Worm (Caenorhabditis elegans) whole organism, L4 larva: ENCODE results near the gene R10E12.2.

ENCODE experiments used
- F10B5.3 ChIP-seq: sonication (generic microtip); optimal IDR thresholded peaks from 2 replicates; lab custom pipeline; 2016; ENCODE audit warnings: mild to moderate bottlenecking, missing genetic modification characterization, missing compliant biosample characterization
- F37D6.2 ChIP-seq: sonication (generic microtip); optimal IDR thresholded peaks from 2 replicates; lab custom pipeline; 2016; ENCODE audit warnings: mild to moderate bottlenecking, missing genetic modification characterization, missing compliant biosample characterization
- F44E2.7 ChIP-seq: fragments of 200-800 bp; sonication (Bioruptor generic); IDR thresholded peaks from 2 replicates; pipeline ENCODE4 v2.1.2; 2022; ENCODE audit warnings: missing genetic modification characterization, missing compliant biosample characterization
- R02D3.7 ChIP-seq: fragments of 150-350 bp; sonication (generic microtip); optimal IDR thresholded peaks from 3 replicates; lab custom pipeline; 2014; ENCODE audit warnings: missing biosample characterization, missing genetic modification characterization
- Y48G9A.11 ChIP-seq: fragments of 200-800 bp; sonication (Bioruptor generic); IDR thresholded peaks from 2 replicates; pipeline ENCODE4 v1.3.6; 2022; ENCODE audit warnings: missing genetic modification reagents, missing genetic modification characterization, missing compliant biosample characterization
- aha-1 ChIP-seq: fragments of 150-350 bp; peaks from one replicate; lab custom pipeline; 2014; ENCODE audit warnings: missing biosample characterization, missing genetic modification characterization
- cey-2 ChIP-seq: sonication (generic microtip); optimal IDR thresholded peaks from 3 replicates; lab custom pipeline; 2017; ENCODE audit warnings: missing genetic modification characterization, mild to moderate bottlenecking, missing compliant biosample characterization, antibody characterized with exemption, borderline replicate concordance; ENCODE audit not compliant: insufficient read depth
- daf-16 ChIP-seq, 3 experiments: sonication (generic microtip); optimal IDR thresholded peaks; 2 replicates each; lab custom pipeline; 2016 to 2017; ENCODE audit warnings: missing genetic modification characterization in 3 of 3, missing genetic modification reagents in 3 of 3, mild to moderate bottlenecking in 2 of 3, missing compliant biosample characterization in 2 of 3, missing biosample characterization in 1 of 3, moderate library complexity in 1 of 3
- dmd-6 ChIP-seq: fragments of 200-800 bp; sonication (Bioruptor generic); IDR thresholded peaks from 2 replicates; pipeline ENCODE4 v1.3.6; 2022; ENCODE audit warnings: missing genetic modification reagents, missing genetic modification characterization, missing compliant biosample characterization
- egl-43 ChIP-seq: fragments of 200-800 bp; sonication (Bioruptor generic); IDR thresholded peaks from 2 replicates; pipeline ENCODE4 v1.3.6; 2022; ENCODE audit warnings: missing genetic modification reagents, missing genetic modification characterization, missing compliant biosample characterization
- gei-8 ChIP-seq: fragments of 200-800 bp; sonication (Bioruptor generic); optimal IDR thresholded peaks from 2 replicates; lab custom pipeline; 2018; ENCODE audit warnings: mild to moderate bottlenecking, missing genetic modification characterization, missing compliant biosample characterization
- hlh-11 ChIP-seq: fragments of 200-800 bp; sonication (Bioruptor generic); optimal IDR thresholded peaks from 2 replicates; lab custom pipeline; 2018; ENCODE audit warnings: mild to moderate bottlenecking, missing genetic modification characterization, missing compliant biosample characterization
- hlh-30 ChIP-seq: sonication (generic microtip); optimal IDR thresholded peaks from 2 replicates; lab custom pipeline; 2017; ENCODE audit warnings: antibody characterized with exemption, mild to moderate bottlenecking, missing genetic modification characterization, missing compliant biosample characterization; ENCODE audit not compliant: insufficient read depth
- hmg-1.1 ChIP-seq: fragments of 200-800 bp; sonication (Bioruptor generic); IDR thresholded peaks from 2 replicates; pipeline ENCODE4 v1.3.6; 2022; ENCODE audit warnings: missing genetic modification reagents, missing genetic modification characterization, missing compliant biosample characterization
- lim-7 ChIP-seq: fragments of 200-800 bp; sonication (Bioruptor generic); IDR thresholded peaks from 2 replicates; pipeline ENCODE4 v1.3.6; 2022; ENCODE audit warnings: missing genetic modification characterization, missing compliant biosample characterization
- madf-9 ChIP-seq: fragments of 200-800 bp; sonication (Bioruptor generic); conservative IDR thresholded peaks from 2 replicates; pipeline ENCODE4 v1.3.6; 2022; ENCODE audit warnings: missing genetic modification reagents, missing genetic modification characterization, missing compliant biosample characterization
- mdt-29 ChIP-seq: fragments of 200-800 bp; sonication (Bioruptor generic); IDR thresholded peaks from 2 replicates; pipeline ENCODE4 v1.3.6; 2022; ENCODE audit warnings: missing genetic modification reagents, missing genetic modification characterization, missing compliant biosample characterization
- mep-1 ChIP-seq: fragments of 150-350 bp; sonication (generic microtip); optimal IDR thresholded peaks from 3 replicates; lab custom pipeline; 2014; ENCODE audit warnings: missing biosample characterization, missing genetic modification characterization
- mes-2 ChIP-seq: sonication (generic microtip); optimal IDR thresholded peaks from 2 replicates; lab custom pipeline; 2016; ENCODE audit warnings: missing genotype, mild to moderate bottlenecking, missing genetic modification characterization, missing compliant biosample characterization; ENCODE audit not compliant: poor library complexity, severe bottlenecking
- mxl-3 ChIP-seq: fragments of 200-800 bp; sonication (Bioruptor generic); optimal IDR thresholded peaks from 2 replicates; lab custom pipeline; 2018; ENCODE audit warnings: mild to moderate bottlenecking, missing genetic modification characterization, missing compliant biosample characterization
- nhr-28 ChIP-seq: fragments of 150-350 bp; optimal IDR thresholded peaks from 2 replicates; lab custom pipeline; 2014; ENCODE audit warnings: missing biosample characterization, missing genetic modification characterization
- nhr-48 ChIP-seq: sonication (generic microtip); optimal IDR thresholded peaks from 2 replicates; lab custom pipeline; 2016; ENCODE audit warnings: mild to moderate bottlenecking, missing genetic modification characterization, missing compliant biosample characterization
- nhr-6 ChIP-seq: fragments of 150-350 bp; optimal IDR thresholded peaks from 2 replicates; lab custom pipeline; 2014; ENCODE audit warnings: missing biosample characterization, missing genetic modification characterization
- pha-4 ChIP-seq, 2 experiments: fragments of 150-350 bp in 1 of 2; fragments of 200-800 bp in 1 of 2; sonication (Bioruptor generic) in 1 of 2; IDR thresholded peaks in 1 of 2; optimal IDR thresholded peaks in 1 of 2; 2 replicates each; pipeline versions ENCODE4 v1.3.6 to Lab custom; 2014 to 2022; ENCODE audit warnings: missing genetic modification characterization in 2 of 2, missing genetic modification reagents in 2 of 2, missing biosample characterization in 1 of 2, missing compliant biosample characterization in 1 of 2
- pqm-1 ChIP-seq: sonication (generic microtip); optimal IDR thresholded peaks from 2 replicates; lab custom pipeline; 2017; ENCODE audit warnings: missing biosample characterization, missing genetic modification characterization
- rbr-2 ChIP-seq: sonication (generic microtip); optimal IDR thresholded peaks from 2 replicates; lab custom pipeline; 2016; ENCODE audit warnings: missing genotype, missing genetic modification characterization, missing compliant biosample characterization
- set-16 ChIP-seq: fragments of 200-800 bp; sonication (Bioruptor generic); IDR thresholded peaks from 2 replicates; pipeline ENCODE4 v1.3.6; 2022; ENCODE audit warnings: missing genetic modification reagents, missing genetic modification characterization, missing compliant biosample characterization
- snpc-4 ChIP-seq: fragments of 150-350 bp; optimal IDR thresholded peaks from 2 replicates; lab custom pipeline; 2014; ENCODE audit warnings: missing biosample characterization, missing genetic modification characterization
- unc-39 ChIP-seq: sonication (generic microtip); optimal IDR thresholded peaks from 2 replicates; lab custom pipeline; 2017; ENCODE audit warnings: missing biosample characterization, missing genetic modification characterization
- unc-62 ChIP-seq, 3 experiments: fragments of 150-350 bp in 1 of 3; sonication (generic microtip); optimal IDR thresholded peaks in 2 of 3; peaks in 1 of 3; 1 replicate in 1 of 3; 2 replicates in 2 of 3; lab custom pipeline; 2014 to 2017; ENCODE audit warnings: missing biosample characterization in 3 of 3, missing genetic modification characterization in 3 of 3, missing genetic modification reagents in 3 of 3, missing genotype in 1 of 3
- zag-1 ChIP-seq: fragments of 150-350 bp; optimal IDR thresholded peaks from 2 replicates; lab custom pipeline; 2014; ENCODE audit warnings: missing biosample characterization, missing genetic modification characterization
- zfp-3 ChIP-seq: fragments of 200-800 bp; sonication (Bioruptor generic); conservative IDR thresholded peaks from 2 replicates; pipeline ENCODE4 v1.3.6; 2022; ENCODE audit warnings: missing genetic modification reagents, missing genetic modification characterization, missing compliant biosample characterization
- zip-2 ChIP-seq: fragments of 150-350 bp; optimal IDR thresholded peaks from 2 replicates; lab custom pipeline; 2014; ENCODE audit warnings: missing biosample characterization, missing genetic modification characterization

Gene R10E12.2

ce11 chrIII:10006734-10007348, 33.2 kb upstream of the R10E12.2 start, which contains the start of gene C05B5.8:
C05B5.8 (minus strand) TSS chrIII:10006784.
- TF ChIP-seq cey-2 (tag; lab: Kevin White, UChicago) (peak; percentile 50), nhr-28 (tag; lab: Kevin White, UChicago) (no peak), unc-62 (GFP tag; optimal IDR thresholded peaks at IDR 0.05 in 1 of 2; lab: Kevin White, UChicago) (peak in 1 of 2 experiments; percentile 79), unc-62 (tag; optimal IDR thresholded peaks at IDR 0.05; lab: Kevin White, UChicago) (no peak), set-16 (GFP tag; lab: Robert Waterston, UW) (no peak), hlh-11 (tag; lab: Kevin White, UChicago) (no peak), madf-9 (GFP tag; lab: Robert Waterston, UW) (no peak), hlh-30 (peak; percentile 14), pha-4 (GFP tag; IDR thresholded peaks at IDR 0.05; lab: Robert Waterston, UW) (no peak), pha-4 (tag; optimal IDR thresholded peaks at IDR 0.05; lab: Kevin White, UChicago) (no peak), aha-1 (tag; lab: Kevin White, UChicago) (peak; percentile 60)

- TF ChIP-seq dmd-6 (GFP tag; lab: Robert Waterston, UW) (no peak), nhr-48 (tag; lab: Kevin White, UChicago) (no peak), mep-1 (tag; lab: Kevin White, UChicago) (no peak), gei-8 (GFP tag; lab: Kevin White, UChicago) (no peak), rbr-2 (tag; lab: Kevin White, UChicago) (no peak), nhr-6 (tag; lab: Kevin White, UChicago) (no peak), F44E2.7 (no peak), mxl-3 (GFP tag; lab: Kevin White, UChicago) (no peak), mes-2 (no peak), R02D3.7 (tag; lab: Kevin White, UChicago) (no peak), hmg-1.1 (no peak)
Observed at ce11 chrIII:10004213-10004612, 30.5 kb upstream of the R10E12.2 start, which contains the start of gene C05B5.11. C05B5.11 (plus strand) TSS chrIII:10004513.

ce11 chrIII:10001060-10001459, 27.4 kb upstream of the R10E12.2 start, which contains the start of gene C05B5.5:
C05B5.5 (plus strand) TSS chrIII:10001360.
- TF ChIP-seq Y48G9A.11 = no peak
- no peak for TF ChIP-seq daf-16 (GFP tag; optimal IDR thresholded peaks at IDR 0.05; lab: Kevin White, UChicago)
- TF ChIP-seq daf-16 (tag; optimal IDR thresholded peaks at IDR 0.05; lab: Kevin White, UChicago) = peak; percentile 32
- TF ChIP-seq nhr-6 (tag; lab: Kevin White, UChicago) = peak; percentile 19
- peak; percentile 7 for TF ChIP-seq pqm-1
- no peak for TF ChIP-seq snpc-4 (tag; lab: Kevin White, UChicago)

ce11 chrIII:10000428-10000827, 26.8 kb upstream of the R10E12.2 start, which contains the start of gene C05B5.2:
C05B5.2 (minus strand) TSS chrIII:10000528.
- no peak for TF ChIP-seq mdt-29 (GFP tag; lab: Robert Waterston, UW)
- TF ChIP-seq pha-4 (GFP tag; IDR thresholded peaks at IDR 0.05; lab: Robert Waterston, UW) = no peak
- no peak for TF ChIP-seq pha-4 (tag; optimal IDR thresholded peaks at IDR 0.05; lab: Kevin White, UChicago)
- TF ChIP-seq lim-7 (GFP tag; lab: Robert Waterston, UW) = no peak
- TF ChIP-seq F37D6.2 = no peak
- no peak for TF ChIP-seq zfp-3
- no peak for TF ChIP-seq egl-43 (GFP tag; lab: Robert Waterston, UW)
- no peak for TF ChIP-seq zip-2 (tag; lab: Kevin White, UChicago)
- TF ChIP-seq unc-62 (GFP tag; optimal IDR thresholded peaks at IDR 0.05 in 1 of 2; lab: Kevin White, UChicago) = no peak
- no peak for TF ChIP-seq unc-62 (tag; optimal IDR thresholded peaks at IDR 0.05; lab: Kevin White, UChicago)
- no peak for TF ChIP-seq F10B5.3 (tag; lab: Kevin White, UChicago)
- no peak for TF ChIP-seq unc-39 (tag; lab: Kevin White, UChicago)
- TF ChIP-seq zag-1 (tag; lab: Kevin White, UChicago) = no peak
